Worm (Caenorhabditis elegans) whole organism, late embryonic: ENCODE data around the gene D1086.1.

Experiments used
- ceh-24 ChIP-seq: sonication (generic microtip); optimal IDR thresholded peaks from 2 replicates; lab custom pipeline; 2016; ENCODE audit warnings: mild to moderate bottlenecking, missing genetic modification characterization, missing compliant biosample characterization
- pqm-1 ChIP-seq: sonication (generic microtip); optimal IDR thresholded peaks from 2 replicates; lab custom pipeline; 2016; ENCODE audit warnings: missing genetic modification characterization, missing compliant biosample characterization

ce11 chrV:14094546-14094945 is 4.1 kb upstream of the D1086.1 start:
- TF ChIP-seq pqm-1 (tag; lab: Kevin White, UChicago): no peak
- no peak for TF ChIP-seq ceh-24 (tag; lab: Kevin White, UChicago)
